Worm (Caenorhabditis elegans): ENCODE results near the gene Y59H11AR.10.

- TF ChIP-seq hmg-4 (GFP tag; optimal IDR thresholded peaks at IDR 0.05) (no peak), scrt-1 (GFP tag; IDR thresholded peaks at IDR 0.05) (no peak), ama-1 (optimal IDR thresholded peaks at IDR 0.05) (no peak), flt-1 (GFP tag; IDR thresholded peaks at IDR 0.05) (no peak), F13C5.2 (tag; optimal IDR thresholded peaks at IDR 0.05) (no peak), ceh-13 (GFP tag; optimal IDR thresholded peaks at IDR 0.05) (no peak), hmbx-1 (tag; optimal IDR thresholded peaks at IDR 0.05) (no peak)
These were observed 2.2 kb downstream of the Y59H11AR.10 start for ce11 chrIV:8605217-8605616.

Measured in whole organism, early embryonic.